Fruit fly (Drosophila melanogaster) S2 (cell line): ENCODE data around the gene Neto.

ENCODE experiments used
- CG8478 ChIP-seq: fragments of >200 bp; optimal IDR thresholded peaks from 2 replicates; lab custom pipeline; 2018
- CTCF ChIP-seq, 2 experiments: fragments of >200 bp; optimal IDR thresholded peaks; 2 replicates each; lab custom pipeline; 2018

Gene Neto

DNA sequence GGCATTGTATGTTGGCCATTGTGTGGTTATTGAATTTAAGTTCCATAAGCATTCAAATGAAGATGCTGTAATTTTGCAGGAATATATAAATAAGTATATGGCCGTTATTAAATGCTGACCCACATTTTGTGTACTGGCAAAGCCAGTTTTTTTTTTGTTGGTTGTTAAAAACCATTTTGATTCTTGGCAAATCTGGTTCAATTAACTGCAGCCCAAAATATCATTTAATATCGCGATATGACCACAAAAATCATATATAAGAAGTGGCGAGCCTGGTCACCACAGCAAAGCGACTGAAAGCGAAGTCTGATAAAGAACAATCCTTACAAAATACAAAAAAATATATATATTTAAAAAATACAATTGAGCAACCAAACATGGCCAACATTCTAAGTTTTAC lies 110.5 kb downstream of the Neto start, which contains the start of gene CG32631:
Gene CG32631, plus strand, starts transcription at position 301 of the 400 bp plus-strand sequence.
- no peak for TF ChIP-seq CTCF (optimal IDR thresholded peaks at IDR 0.05; lab: Kevin White, UChicago)
- TF ChIP-seq CG8478 (lab: Kevin White, UChicago), result no peak

dm6 chrX:13561371-13561770 lies 115.7 kb downstream of the Neto start, which contains the start of gene CG32633:
TSS of gene CG32633 (plus strand) at chrX:13561671.
- TF ChIP-seq CG8478 (lab: Kevin White, UChicago) (no peak), CTCF (optimal IDR thresholded peaks at IDR 0.05; lab: Kevin White, UChicago) (no peak)

dm6 chrX:13563042-13563441 lies 117.3 kb downstream of the Neto start:
- TF ChIP-seq CG8478 (lab: Kevin White, UChicago), result no peak
- TF ChIP-seq CTCF (optimal IDR thresholded peaks at IDR 0.05; lab: Kevin White, UChicago), result no peak

DNA sequence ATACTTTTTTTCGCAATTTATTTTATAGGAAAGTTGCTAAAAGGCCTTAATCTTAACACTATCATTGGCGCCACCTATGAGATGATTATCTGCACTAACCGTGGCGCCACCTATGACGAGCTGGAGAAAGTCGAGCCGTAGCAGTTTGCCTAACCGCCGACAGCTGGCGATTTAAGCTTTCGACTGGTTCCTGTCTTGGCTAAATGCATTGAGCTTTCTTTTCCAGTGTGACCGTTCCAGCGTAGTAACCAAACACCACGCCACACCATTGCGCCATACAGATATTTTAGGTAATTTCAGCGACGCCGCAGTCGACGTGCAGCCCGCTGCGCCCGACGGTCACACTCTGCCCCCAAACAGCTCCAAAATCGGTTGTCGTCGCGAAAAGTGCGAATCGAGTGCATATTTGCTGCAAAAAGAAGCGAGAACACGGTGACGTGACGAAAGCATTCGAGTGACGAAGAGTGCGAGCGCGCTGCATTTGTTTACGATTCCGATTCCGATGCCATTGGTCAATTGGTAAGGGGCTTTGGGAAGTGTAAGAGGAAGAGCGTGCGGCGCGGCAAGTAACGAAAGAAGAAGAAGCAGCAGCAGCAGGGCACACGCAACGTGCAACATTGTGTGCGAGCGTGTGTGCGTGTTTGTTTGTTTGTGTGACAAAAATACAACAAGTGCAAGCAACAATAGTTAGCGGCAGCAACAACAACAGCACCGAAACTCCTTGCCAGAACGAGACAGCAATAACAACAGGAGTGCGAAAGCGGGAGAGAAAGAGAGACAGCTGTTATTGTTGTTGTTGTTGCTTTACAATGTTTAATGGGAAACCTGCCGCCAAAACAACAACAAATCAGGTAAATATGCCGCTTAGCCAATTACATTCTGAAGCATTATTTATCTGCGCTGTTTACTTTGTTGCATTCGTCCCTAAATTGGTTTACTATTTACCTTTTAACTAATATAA lies 118.1 kb downstream of the Neto start, which contains the start of the genes CG46311 and Tpst:
Gene CG46311, plus strand, starts transcription at position 341 of the 961 bp plus-strand sequence.
Gene Tpst, plus strand, starts transcription at position 341 of the 961 bp plus-strand sequence.
- TF ChIP-seq CG8478 (lab: Kevin White, UChicago) (no peak), CTCF (optimal IDR thresholded peaks at IDR 0.05; lab: Kevin White, UChicago) (peak; percentile 99 to 100)

DNA sequence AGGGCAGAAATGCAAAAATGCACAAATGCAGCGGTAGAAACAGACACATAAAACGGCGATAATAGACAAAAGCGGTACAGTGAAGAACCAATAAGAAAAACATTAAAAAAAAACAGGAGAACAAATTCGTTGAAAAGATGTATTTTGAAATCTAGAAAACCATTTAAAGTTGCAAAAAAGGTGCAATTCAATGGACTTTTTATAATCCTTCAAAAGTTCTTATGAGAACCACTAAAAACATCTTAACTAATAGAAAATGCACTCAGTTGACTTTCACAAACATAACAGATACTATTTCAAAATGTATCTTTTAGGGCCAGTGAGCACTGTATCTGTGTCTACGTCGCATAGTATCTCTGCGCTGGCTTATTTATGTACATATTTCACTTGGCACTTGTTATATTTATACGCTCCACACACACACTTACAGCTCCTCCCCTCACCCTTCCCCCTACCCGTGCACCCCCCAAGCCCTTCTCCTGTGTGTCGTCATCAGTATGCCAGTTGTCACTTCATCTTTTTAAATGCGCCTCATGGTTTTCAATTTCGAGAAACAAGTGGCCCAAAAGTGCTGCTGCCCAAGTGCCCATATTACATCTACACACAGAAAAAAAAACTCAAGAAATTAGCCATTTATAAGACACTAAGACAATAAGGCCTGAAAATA lies 119.9 kb downstream of the Neto start:
- TF ChIP-seq CTCF (optimal IDR thresholded peaks at IDR 0.05; lab: Kevin White, UChicago), result no peak
- TF ChIP-seq CG8478 (lab: Kevin White, UChicago), result no peak

DNA sequence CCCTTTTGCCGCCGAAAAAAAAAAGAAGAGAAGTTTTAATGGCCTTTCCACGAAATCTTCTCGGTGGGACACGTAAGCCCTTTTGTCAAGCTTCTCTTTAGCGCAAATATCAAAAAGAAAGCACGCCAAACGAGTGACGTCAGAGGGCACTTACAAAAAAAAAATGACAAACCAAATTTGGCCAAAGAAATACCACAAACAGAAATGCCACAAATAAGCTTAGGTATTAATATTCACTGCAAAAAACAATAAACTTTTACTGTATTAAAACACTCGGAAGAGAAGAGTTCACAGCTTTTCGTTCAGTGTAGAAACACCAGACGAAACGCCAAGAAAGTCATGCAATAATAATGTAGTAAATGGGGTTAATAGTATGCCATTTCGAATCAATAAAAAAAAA lies 122.4 kb downstream of the Neto start:
- TF ChIP-seq CTCF (optimal IDR thresholded peaks at IDR 0.05; lab: Kevin White, UChicago) (no peak), CG8478 (lab: Kevin White, UChicago) (no peak)

- TF ChIP-seq CG8478 (lab: Kevin White, UChicago), result no peak
- TF ChIP-seq CTCF (optimal IDR thresholded peaks at IDR 0.05; lab: Kevin White, UChicago), result no peak
Measured at dm6 chrX:13568841-13569240, 123.1 kb downstream of the Neto start.

dm6 chrX:13570255-13570654 lies 124.6 kb downstream of the Neto start:
- TF ChIP-seq CG8478 (lab: Kevin White, UChicago) (no peak), CTCF (optimal IDR thresholded peaks at IDR 0.05; lab: Kevin White, UChicago) (no peak)

dm6 chrX:13572382-13572781 lies 126.7 kb downstream of the Neto start:
- TF ChIP-seq CTCF (optimal IDR thresholded peaks at IDR 0.05; lab: Kevin White, UChicago) (no peak), CG8478 (lab: Kevin White, UChicago) (no peak)
